Fruit fly (Drosophila melanogaster) whole organism, embryonic: Measurements from ENCODE around the gene UGP.

Source experiments
- Awh ChIP-seq: fragments of 200-800 bp; sonication (Bioruptor generic); IDR thresholded peaks from 2 replicates; pipeline ENCODE4, ENCODE4 v1.3.6; 2022; ENCODE audit warnings: missing biosample characterization, missing genetic modification characterization
- Bdp1 ChIP-seq: fragments of 200-800 bp; sonication (Bioruptor generic); optimal IDR thresholded peaks from 3 replicates; lab custom pipeline; 2016; ENCODE audit warnings: missing biosample characterization, missing genetic modification characterization
- CG10543 ChIP-seq: fragments of 200-800 bp; sonication (Bioruptor generic); optimal IDR thresholded peaks from 3 replicates; lab custom pipeline; 2017; ENCODE audit warnings: missing biosample characterization, mild to moderate bottlenecking, missing genetic modification characterization, moderate library complexity
- CG13296 ChIP-seq: fragments of 200-800 bp; sonication (Bioruptor generic); optimal IDR thresholded peaks from 3 replicates; lab custom pipeline; 2018; ENCODE audit warnings: missing biosample characterization, mild to moderate bottlenecking, missing genetic modification characterization
- CG13624 ChIP-seq: fragments of 200-800 bp; sonication (Bioruptor generic); optimal IDR thresholded peaks from 2 replicates; lab custom pipeline; 2016; ENCODE audit warnings: missing biosample characterization, missing genetic modification characterization
- CG14050 ChIP-seq: fragments of 200-800 bp; sonication (Bioruptor generic); IDR thresholded peaks from 3 replicates; pipeline ENCODE4 v1.3.6; 2022; ENCODE audit warnings: missing biosample characterization, missing genetic modification characterization
- CG14710 ChIP-seq: fragments of 200-800 bp; sonication (Bioruptor generic); optimal IDR thresholded peaks from 3 replicates; lab custom pipeline; 2019; ENCODE audit warnings: missing biosample characterization, mild to moderate bottlenecking, missing genetic modification characterization, moderate library complexity
- CG15479 ChIP-seq: fragments of 200-800 bp; sonication (Bioruptor generic); optimal IDR thresholded peaks from 3 replicates; lab custom pipeline; 2019; ENCODE audit warnings: missing biosample characterization, mild to moderate bottlenecking, missing genetic modification characterization, moderate library complexity
- CG17385 ChIP-seq: fragments of 200-800 bp; sonication (Bioruptor generic); optimal IDR thresholded peaks from 3 replicates; lab custom pipeline; 2018; ENCODE audit warnings: missing biosample characterization, mild to moderate bottlenecking, missing genetic modification characterization
- CG17612 ChIP-seq: fragments of 200-800 bp; sonication (Bioruptor generic); IDR thresholded peaks from 2 replicates; pipeline ENCODE4 v1.3.6; 2022; ENCODE audit warnings: missing biosample characterization, missing genetic modification characterization
- CG30403 ChIP-seq: fragments of 200-800 bp; sonication (Bioruptor generic); optimal IDR thresholded peaks from 3 replicates; lab custom pipeline; 2016; ENCODE audit warnings: missing biosample characterization, missing genetic modification characterization
- CG31388 ChIP-seq: fragments of 200-800 bp; sonication (Bioruptor generic); optimal IDR thresholded peaks from 2 replicates; lab custom pipeline; 2016; ENCODE audit warnings: missing biosample characterization, missing genetic modification characterization
- CG3281 ChIP-seq: fragments of 200-800 bp; sonication (Bioruptor generic); optimal IDR thresholded peaks from 3 replicates; lab custom pipeline; 2017; ENCODE audit warnings: missing biosample characterization, mild to moderate bottlenecking, missing genetic modification characterization
- CG3838 ChIP-seq: fragments of 200-800 bp; sonication (Bioruptor generic); optimal IDR thresholded peaks from 3 replicates; lab custom pipeline; 2016; ENCODE audit warnings: missing biosample characterization, missing genetic modification characterization
- CG4617 ChIP-seq: fragments of 200-800 bp; sonication (Bioruptor generic); optimal IDR thresholded peaks from 3 replicates; lab custom pipeline; 2016; ENCODE audit warnings: missing biosample characterization, missing genetic modification characterization, borderline replicate concordance
- CG5953 ChIP-seq: fragments of 200-800 bp; sonication (Bioruptor generic); IDR thresholded peaks from 2 replicates; pipeline ENCODE4 v1.3.6; 2022; ENCODE audit warnings: missing biosample characterization, missing genetic modification characterization
- CoRest ChIP-seq: fragments of 200-800 bp; sonication (Bioruptor generic); optimal IDR thresholded peaks from 3 replicates; lab custom pipeline; 2018; ENCODE audit warnings: missing biosample characterization, mild to moderate bottlenecking, missing genetic modification characterization, moderate library complexity
- Dref ChIP-seq: fragments of 200-800 bp; sonication (Bioruptor generic); IDR thresholded peaks from 2 replicates; pipeline ENCODE4 v1.3.6; 2022; ENCODE audit warnings: missing biosample characterization, missing genetic modification characterization
- Drgx ChIP-seq: fragments of 200-800 bp; sonication (Bioruptor generic); IDR thresholded peaks from 2 replicates; pipeline ENCODE4 v1.3.6; 2022; ENCODE audit warnings: missing biosample characterization, missing genetic modification characterization
- ERR ChIP-seq: fragments of 200-800 bp; sonication (Bioruptor generic); optimal IDR thresholded peaks from 2 replicates; lab custom pipeline; 2016; ENCODE audit warnings: missing biosample characterization, missing genetic modification characterization
- Ets65A ChIP-seq: fragments of 200-800 bp; sonication (Bioruptor generic); peaks from one replicate; lab custom pipeline; 2016; ENCODE audit warnings: missing biosample characterization, missing genetic modification characterization
- Gsc ChIP-seq: fragments of 200-800 bp; sonication (Bioruptor generic); IDR thresholded peaks from 2 replicates; pipeline ENCODE4 v1.3.6; 2022; ENCODE audit warnings: missing biosample characterization, missing genetic modification characterization
- Gug ChIP-seq: fragments of 200-800 bp; sonication (Bioruptor generic); IDR thresholded peaks from 4 replicates; pipeline ENCODE4 v1.3.6; 2022; ENCODE audit warnings: missing biosample characterization, missing genetic modification characterization
- H2.0 ChIP-seq: fragments of 200-800 bp; sonication (Bioruptor generic); IDR thresholded peaks from 2 replicates; pipeline ENCODE4 v1.3.6; 2022; ENCODE audit warnings: missing biosample characterization, missing genetic modification characterization
- Jarid2 ChIP-seq: fragments of 200-800 bp; sonication (Bioruptor generic); optimal IDR thresholded peaks from 3 replicates; lab custom pipeline; 2017; ENCODE audit warnings: mild to moderate bottlenecking, missing biosample characterization, missing genetic modification reagents, missing genetic modification characterization
- Kr ChIP-seq: fragments of 200-800 bp; sonication (Bioruptor generic); optimal IDR thresholded peaks from 2 replicates; lab custom pipeline; 2017; ENCODE audit warnings: missing biosample characterization, mild to moderate bottlenecking, missing genetic modification characterization
- Lim3 ChIP-seq: fragments of 200-800 bp; sonication (Bioruptor generic); IDR thresholded peaks from 2 replicates; pipeline ENCODE4 v1.3.6; 2022; ENCODE audit warnings: missing biosample characterization, missing genetic modification characterization
- MESR4 ChIP-seq: fragments of 200-800 bp; sonication (Bioruptor generic); optimal IDR thresholded peaks from 2 replicates; lab custom pipeline; 2018; ENCODE audit warnings: missing biosample characterization, mild to moderate bottlenecking, missing genetic modification characterization, moderate library complexity
- Sox100B ChIP-seq: fragments of 200-800 bp; sonication (Bioruptor generic); optimal IDR thresholded peaks from 3 replicates; lab custom pipeline; 2018; ENCODE audit warnings: missing biosample characterization, mild to moderate bottlenecking, missing genetic modification characterization
- YL-1 ChIP-seq: fragments of 200-800 bp; sonication (Bioruptor generic); optimal IDR thresholded peaks from 3 replicates; lab custom pipeline; 2017; ENCODE audit warnings: missing biosample characterization, mild to moderate bottlenecking, missing genetic modification characterization
- bbx ChIP-seq: fragments of 200-800 bp; sonication (Bioruptor generic); IDR thresholded peaks from 2 replicates; pipeline ENCODE4 v1.3.6; 2022; ENCODE audit warnings: missing biosample characterization, missing genetic modification characterization; ENCODE audit not compliant: partially characterized antibody
- bsh ChIP-seq, 2 experiments: fragments of 200-800 bp; sonication (Bioruptor generic); optimal IDR thresholded peaks; 2 replicates each; lab custom pipeline; 2017 to 2018; ENCODE audit warnings: mild to moderate bottlenecking in 2 of 2, missing biosample characterization in 2 of 2, missing genetic modification characterization in 2 of 2, moderate library complexity in 1 of 2
- cad ChIP-seq: fragments of >200 bp; optimal IDR thresholded peaks from 2 replicates; lab custom pipeline; 2017; ENCODE audit warnings: missing biosample characterization, missing genetic modification characterization
- cwo ChIP-seq: fragments of 200-800 bp; sonication (Bioruptor generic); optimal IDR thresholded peaks from 3 replicates; lab custom pipeline; 2017; ENCODE audit warnings: missing biosample characterization, missing genetic modification characterization, mild to moderate bottlenecking, moderate library complexity, missing genetic modification reagents
- dimm ChIP-seq: fragments of 200-800 bp; sonication (Bioruptor generic); IDR thresholded peaks from 2 replicates; pipeline ENCODE4 v1.3.6; 2022; ENCODE audit warnings: missing biosample characterization, missing genetic modification characterization
- dpn ChIP-seq, 2 experiments: fragments of 200-800 bp; sonication (Bioruptor generic); optimal IDR thresholded peaks; 3 replicates each; lab custom pipeline; 2016; ENCODE audit warnings: missing biosample characterization in 2 of 2, missing genetic modification characterization in 2 of 2
- exex ChIP-seq: fragments of 200-800 bp; sonication (Bioruptor generic); optimal IDR thresholded peaks from 4 replicates; lab custom pipeline; 2018; ENCODE audit warnings: missing biosample characterization, mild to moderate bottlenecking, missing genetic modification characterization, moderate library complexity
- fd3F ChIP-seq: fragments of 200-800 bp; sonication (Bioruptor generic); optimal IDR thresholded peaks from 2 replicates; lab custom pipeline; 2018; ENCODE audit warnings: missing biosample characterization, mild to moderate bottlenecking, missing genetic modification characterization, moderate library complexity
- fru ChIP-seq: fragments of >200 bp; optimal IDR thresholded peaks from 2 replicates; lab custom pipeline; 2017
- gt ChIP-seq: fragments of 200-800 bp; sonication (Bioruptor generic); IDR thresholded peaks from 2 replicates; pipeline ENCODE4 v1.3.6; 2022; ENCODE audit warnings: missing biosample characterization, missing genetic modification characterization
- kah ChIP-seq: fragments of 200-800 bp; sonication (Bioruptor generic); optimal IDR thresholded peaks from 2 replicates; lab custom pipeline; 2018; ENCODE audit warnings: missing biosample characterization, mild to moderate bottlenecking, missing genetic modification characterization
- mld ChIP-seq: fragments of 200-800 bp; sonication (Bioruptor generic); IDR thresholded peaks from 3 replicates; pipeline ENCODE4 v1.3.6; 2022; ENCODE audit warnings: missing biosample characterization, missing genetic modification characterization; ENCODE audit not compliant: partially characterized antibody
- nom ChIP-seq: fragments of 200-800 bp; sonication (Bioruptor generic); optimal IDR thresholded peaks from 2 replicates; lab custom pipeline; 2017; ENCODE audit warnings: missing biosample characterization, missing genetic modification characterization, mild to moderate bottlenecking, moderate library complexity, missing genetic modification reagents
- sqz ChIP-seq: fragments of 200-800 bp; sonication (Bioruptor generic); optimal IDR thresholded peaks from 3 replicates; lab custom pipeline; 2018; ENCODE audit warnings: missing biosample characterization, mild to moderate bottlenecking, missing genetic modification characterization
- ssp ChIP-seq: fragments of 200-800 bp; sonication (Bioruptor generic); IDR thresholded peaks from 2 replicates; pipeline ENCODE4 v1.3.6; 2022; ENCODE audit warnings: missing biosample characterization, missing genetic modification characterization
- tap ChIP-seq: fragments of 200-800 bp; optimal IDR thresholded peaks from 3 replicates; lab custom pipeline; 2019; ENCODE audit warnings: missing biosample characterization, mild to moderate bottlenecking, missing genetic modification characterization, moderate library complexity
- tll ChIP-seq, 2 experiments: fragments of 200-800 bp in 1 of 2; fragments of >200 bp in 1 of 2; sonication (Bioruptor generic) in 1 of 2; optimal IDR thresholded peaks; 2 replicates each; lab custom pipeline; 2017 to 2019; ENCODE audit warnings: missing biosample characterization in 2 of 2, missing genetic modification characterization in 2 of 2, mild to moderate bottlenecking in 1 of 2, moderate library complexity in 1 of 2
- zen ChIP-seq: fragments of 200-800 bp; sonication (Bioruptor generic); optimal IDR thresholded peaks from 3 replicates; lab custom pipeline; 2018; ENCODE audit warnings: missing biosample characterization, mild to moderate bottlenecking, missing genetic modification characterization, moderate library complexity

Gene UGP

dm6 chr3L:9370907-9371365 is 12.2 kb upstream of the UGP start, which contains the start of gene Fdx1 (continued):
- no peak for TF ChIP-seq dimm (GFP tag; lab: Robert Waterston, UW)
- TF ChIP-seq CG14710 = peak; percentile 49
- no peak; the same call in 3 of the 4 replicates for TF ChIP-seq Gug
- peak; percentile 24 for TF ChIP-seq CG3281 (GFP tag; lab: Kevin White, UChicago)
- TF ChIP-seq cwo (GFP tag; lab: Kevin White, UChicago) = peak; percentile 4
- TF ChIP-seq Dref (GFP tag; lab: Robert Waterston, UW) = peak; percentile 66
- no peak for TF ChIP-seq CG17612 (GFP tag; lab: Robert Waterston, UW)
- no peak for TF ChIP-seq Lim3 (GFP tag; lab: Robert Waterston, UW)
- TF ChIP-seq Sox100B (GFP tag; lab: Kevin White, UChicago) = peak; percentile 23
- TF ChIP-seq fru (lab: Kevin White, UChicago) = no peak
- TF ChIP-seq bbx (GFP tag; lab: Robert Waterston, UW) = peak; percentile 48; the same call in 1 of the 2 replicates
- peak; percentile 71 for TF ChIP-seq CG30403 (GFP tag; lab: Kevin White, UChicago)
- TF ChIP-seq dpn (GFP tag; optimal IDR thresholded peaks at IDR 0.05; lab: Kevin White, UChicago) = peak in 1 of 2 experiments; percentile 59
- peak; percentile 32 for TF ChIP-seq exex (tag; lab: Kevin White, UChicago)
- peak; percentile 48 for TF ChIP-seq CG13296 (GFP tag; lab: Kevin White, UChicago)
- TF ChIP-seq Jarid2 (GFP tag; lab: Kevin White, UChicago) = no peak

DNA sequence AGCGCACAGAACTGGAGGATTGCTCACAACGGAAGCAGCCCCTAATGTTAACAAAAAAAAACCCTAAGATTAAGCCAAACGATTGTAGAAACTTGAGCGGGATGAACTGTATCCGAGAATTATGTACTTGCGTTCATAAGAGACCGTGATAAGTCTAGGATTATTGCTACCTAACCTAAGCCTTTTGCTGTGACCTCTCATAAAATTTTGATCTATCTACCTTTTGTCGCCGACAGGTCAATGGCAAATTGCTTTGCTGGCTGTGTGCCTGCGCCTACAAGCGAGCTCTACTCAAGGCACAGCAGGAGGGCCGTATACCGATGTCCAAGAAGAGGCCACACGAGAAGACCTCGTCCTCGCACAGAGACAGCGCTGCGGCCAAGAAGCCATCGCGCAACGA is 9.9 kb upstream of the UGP start:
- TF ChIP-seq mld (GFP tag; lab: Robert Waterston, UW) (no peak), CoRest (tag; lab: Kevin White, UChicago) (no peak), CG5953 (GFP tag; lab: Robert Waterston, UW) (0 out of 2 replicates have a peak, but pooled peaks have one; percentile 14), H2.0 (GFP tag; lab: Robert Waterston, UW) (no peak), zen (peak; percentile 51), cad (peak; percentile 76), Kr (peak; percentile 64), Bdp1 (GFP tag; lab: Kevin White, UChicago) (no peak), ERR (GFP tag; lab: Kevin White, UChicago) (no peak), CG15479 (peak; percentile 95), tll (GFP tag; optimal IDR thresholded peaks at IDR 0.05; lab: Kevin White, UChicago) (peak in 1 of 2 experiments; percentile 93), tap (tag; lab: Kevin White, UChicago) (no peak), Awh (GFP tag; lab: Robert Waterston, UW) (no peak), Drgx (GFP tag; lab: Robert Waterston, UW) (no peak)

DNA sequence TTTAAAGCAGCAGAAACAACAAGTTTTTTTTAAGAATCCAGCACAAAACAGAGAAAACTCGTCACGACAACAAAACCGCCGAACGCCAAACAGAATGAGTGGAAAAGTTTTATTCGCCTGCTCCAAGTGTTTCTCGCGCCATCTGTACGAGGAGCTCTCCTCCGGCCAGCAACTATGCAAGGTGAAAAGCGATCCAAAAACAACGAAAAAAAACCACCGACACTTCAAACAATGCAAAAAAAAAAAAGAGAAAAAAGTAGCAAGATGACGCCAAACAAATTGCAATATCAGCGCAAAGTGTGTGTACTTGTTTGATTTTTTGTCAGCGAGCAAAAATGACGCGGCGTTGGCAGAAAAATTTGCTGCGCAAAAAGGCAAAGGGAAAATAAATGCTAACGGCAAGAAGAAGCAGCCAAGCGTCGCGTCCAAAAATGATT is 8.7 kb upstream of the UGP start:
- 0 out of 3 replicates have a peak, but pooled peaks have one; percentile 1 for TF ChIP-seq CG14050
- no peak for TF ChIP-seq CoRest (tag; lab: Kevin White, UChicago)
- no peak for TF ChIP-seq gt (GFP tag; lab: Robert Waterston, UW)
- no peak for TF ChIP-seq ssp
- TF ChIP-seq CG3838 = no peak
- TF ChIP-seq sqz = peak; percentile 41
- no peak for TF ChIP-seq CG31388
- peak; percentile 31 for TF ChIP-seq YL-1 (GFP tag; lab: Kevin White, UChicago)
- TF ChIP-seq fd3F = no peak
- TF ChIP-seq Drgx (GFP tag; lab: Robert Waterston, UW) = peak; percentile 51; the same call in 1 of the 2 replicates
- peak; percentile 87 for TF ChIP-seq CG17385
- TF ChIP-seq Gsc (GFP tag; lab: Robert Waterston, UW) = no peak
- peak; percentile 44 for TF ChIP-seq CG13624 (GFP tag; lab: Kevin White, UChicago)
- peak; percentile 25 for TF ChIP-seq CG4617 (GFP tag; lab: Kevin White, UChicago)
- TF ChIP-seq kah (GFP tag; lab: Kevin White, UChicago) = peak; percentile 5
- peak in 1 of 2 experiments; percentile 81 for TF ChIP-seq bsh (GFP tag; optimal IDR thresholded peaks at IDR 0.05; lab: Kevin White, UChicago)
- peak; percentile 65 for TF ChIP-seq MESR4
- peak; percentile 90 for TF ChIP-seq nom
- TF ChIP-seq CG10543 (GFP tag; lab: Kevin White, UChicago) = no peak
- TF ChIP-seq Gug = no peak
- no peak for TF ChIP-seq Ets65A (GFP tag; lab: Kevin White, UChicago)
